Worm (Caenorhabditis elegans): ENCODE results near the gene Y49F6B.2.

Gene Y49F6B.2

ce11 chrII:3516175-3516574, 13.4 kb downstream of the Y49F6B.2 start:
- TF ChIP-seq ceh-9 (tag; optimal IDR thresholded peaks at IDR 0.05) (no peak), nhr-12 (tag; optimal IDR thresholded peaks at IDR 0.05) (no peak), ama-1 (optimal IDR thresholded peaks at IDR 0.05) (no peak), nhr-67 (tag; optimal IDR thresholded peaks at IDR 0.05) (no peak), skn-1 (tag; optimal IDR thresholded peaks at IDR 0.05) (no peak), ZK546.5 (tag; optimal IDR thresholded peaks at IDR 0.05) (no peak), lin-15B (tag; optimal IDR thresholded peaks at IDR 0.05) (no peak), pqm-1 (tag; optimal IDR thresholded peaks at IDR 0.05) (no peak), mdl-1 (tag; optimal IDR thresholded peaks at IDR 0.05) (no peak), nhr-23 (tag; optimal IDR thresholded peaks at IDR 0.05) (no peak), aly-2 (tag; optimal IDR thresholded peaks at IDR 0.05) (no peak), nhr-43 (tag; optimal IDR thresholded peaks at IDR 0.05; ENCODE audit: poor library complexity, severe bottlenecking) (no peak), unc-39 (tag; optimal IDR thresholded peaks at IDR 0.05) (no peak), jun-1 (tag; optimal IDR thresholded peaks at IDR 0.05) (no peak), tbx-2 (tag; optimal IDR thresholded peaks at IDR 0.05) (no peak), ceh-82 (tag; optimal IDR thresholded peaks at IDR 0.05) (no peak), daf-12 (tag; optimal IDR thresholded peaks at IDR 0.05) (no peak)

- no peak for TF ChIP-seq fos-1 (tag; optimal IDR thresholded peaks at IDR 0.05)
- no peak for TF ChIP-seq nhr-28 (tag; optimal IDR thresholded peaks at IDR 0.05)
- no peak for TF ChIP-seq fkh-2 (tag; optimal IDR thresholded peaks at IDR 0.05)
- TF ChIP-seq nhr-25 (tag; optimal IDR thresholded peaks at IDR 0.05), result peak; percentile 76
- no peak for TF ChIP-seq mdl-1 (tag; optimal IDR thresholded peaks at IDR 0.05)
- TF ChIP-seq elt-1 (tag; optimal IDR thresholded peaks at IDR 0.05), result no peak
- peak; percentile 19 for TF ChIP-seq ceh-82 (tag; optimal IDR thresholded peaks at IDR 0.05)
- peak; percentile 18 for TF ChIP-seq ceh-28 (tag; optimal IDR thresholded peaks at IDR 0.05)
- no peak for TF ChIP-seq ZK546.5 (tag; optimal IDR thresholded peaks at IDR 0.05)
- TF ChIP-seq nhr-43 (tag; optimal IDR thresholded peaks at IDR 0.05; ENCODE audit: poor library complexity, severe bottlenecking), result peak; percentile 39
- TF ChIP-seq ceh-9 (tag; optimal IDR thresholded peaks at IDR 0.05), result no peak
- TF ChIP-seq elt-3 (tag; optimal IDR thresholded peaks at IDR 0.05), result peak in 1 of 3 experiments; percentile 10
- peak; percentile 55 for TF ChIP-seq ama-1 (optimal IDR thresholded peaks at IDR 0.05)
- TF ChIP-seq pha-4 (tag; optimal IDR thresholded peaks at IDR 0.05), result peak; percentile 59
- no peak for TF ChIP-seq nhr-11 (tag; optimal IDR thresholded peaks at IDR 0.05)
- no peak for TF ChIP-seq ztf-11 (tag; optimal IDR thresholded peaks at IDR 0.05)
- no peak for TF ChIP-seq nhr-76 (tag; optimal IDR thresholded peaks at IDR 0.05)
- peak; percentile 76 for TF ChIP-seq lin-39 (tag; optimal IDR thresholded peaks at IDR 0.05)
- TF ChIP-seq unc-62 (GFP tag; optimal IDR thresholded peaks at IDR 0.05), result no peak
- TF ChIP-seq ceh-16 (tag; optimal IDR thresholded peaks at IDR 0.05), result peak; percentile 61
- peak; percentile 58 for TF ChIP-seq jun-1 (tag; optimal IDR thresholded peaks at IDR 0.05)
- no peak for TF ChIP-seq nhr-12 (tag; optimal IDR thresholded peaks at IDR 0.05)
- TF ChIP-seq nhr-237 (tag; optimal IDR thresholded peaks at IDR 0.05), result no peak
- peak; percentile 29 for TF ChIP-seq snpc-4 (tag; optimal IDR thresholded peaks at IDR 0.05)
- TF ChIP-seq nhr-77 (tag; optimal IDR thresholded peaks at IDR 0.05), result no peak
- peak; percentile 78 for TF ChIP-seq elt-2 (tag; optimal IDR thresholded peaks at IDR 0.05)
- peak; percentile 51 for TF ChIP-seq lin-15B (tag; optimal IDR thresholded peaks at IDR 0.05)
- no peak for TF ChIP-seq nhr-67 (tag; optimal IDR thresholded peaks at IDR 0.05)
- TF ChIP-seq sea-2 (GFP tag; optimal IDR thresholded peaks at IDR 0.05), result no peak
- peak; percentile 45 for TF ChIP-seq nhr-23 (tag; optimal IDR thresholded peaks at IDR 0.05)
- TF ChIP-seq mml-1 (tag; optimal IDR thresholded peaks at IDR 0.05), result no peak
- TF ChIP-seq tbx-2 (tag; optimal IDR thresholded peaks at IDR 0.05), result peak; percentile 69
- TF ChIP-seq unc-39 (tag; optimal IDR thresholded peaks at IDR 0.05), result no peak
- peak; percentile 79 for TF ChIP-seq lsy-12 (tag; optimal IDR thresholded peaks at IDR 0.05)
- no peak for TF ChIP-seq eor-1 (tag; optimal IDR thresholded peaks at IDR 0.05)
- TF ChIP-seq nfya-1 (tag; optimal IDR thresholded peaks at IDR 0.05; ENCODE audit: insufficient read depth), result peak; percentile 87
- no peak for TF ChIP-seq daf-12 (tag; optimal IDR thresholded peaks at IDR 0.05)
- TF ChIP-seq aly-2 (tag; optimal IDR thresholded peaks at IDR 0.05), result no peak
- peak; percentile 72 for TF ChIP-seq egl-27 (tag; optimal IDR thresholded peaks at IDR 0.05)
- peak; percentile 21 for TF ChIP-seq skn-1 (tag; optimal IDR thresholded peaks at IDR 0.05)
- peak; percentile 17 for TF ChIP-seq R02D3.7 (tag; optimal IDR thresholded peaks at IDR 0.05)
- TF ChIP-seq hmg-11 (tag; optimal IDR thresholded peaks at IDR 0.05), result peak; percentile 71
- peak; percentile 70 for TF ChIP-seq egl-5 (tag; optimal IDR thresholded peaks at IDR 0.05)
- TF ChIP-seq ztf-4 (tag; optimal IDR thresholded peaks at IDR 0.05), result peak; percentile 49
- TF ChIP-seq fkh-10 (GFP tag; optimal IDR thresholded peaks at IDR 0.05), result no peak
- peak; percentile 21 for TF ChIP-seq pqm-1 (tag; optimal IDR thresholded peaks at IDR 0.05)
- no peak for TF ChIP-seq zag-1 (tag; optimal IDR thresholded peaks at IDR 0.05)
These were observed 16.3 kb downstream of the Y49F6B.2 start, which contains the start of gene clec-126 for ce11 chrII:3518961-3519544. Gene clec-126, plus strand, starts transcription at chrII:3519494.

All from whole organism, L3 larva.